Fruit fly (Drosophila melanogaster) whole organism, embryonic: ENCODE data around the gene CG5021.

Experiments used
- CG10147 ChIP-seq: fragments of 200-800 bp; sonication (Bioruptor generic); optimal IDR thresholded peaks from 2 replicates; lab custom pipeline; 2019; ENCODE audit warnings: missing biosample characterization, mild to moderate bottlenecking, missing genetic modification characterization, moderate library complexity
- CG12104 ChIP-seq: fragments of 200-800 bp; sonication (Bioruptor generic); optimal IDR thresholded peaks from 3 replicates; lab custom pipeline; 2016; ENCODE audit warnings: missing biosample characterization, missing genetic modification characterization
- CG13287 ChIP-seq: fragments of 200-800 bp; sonication (Bioruptor generic); IDR thresholded peaks from 2 replicates; pipeline ENCODE4 v1.3.6; 2022; ENCODE audit warnings: missing biosample characterization, missing genetic modification characterization; ENCODE audit not compliant: partially characterized antibody
- CG13624 ChIP-seq: fragments of 200-800 bp; sonication (Bioruptor generic); optimal IDR thresholded peaks from 2 replicates; lab custom pipeline; 2016; ENCODE audit warnings: missing biosample characterization, missing genetic modification characterization
- CG15601 ChIP-seq: fragments of 200-800 bp; sonication (Bioruptor generic); optimal IDR thresholded peaks from 3 replicates; lab custom pipeline; 2019; ENCODE audit warnings: missing biosample characterization, mild to moderate bottlenecking, missing genetic modification characterization, moderate library complexity
- CG1602 ChIP-seq: fragments of 200-800 bp; sonication (Bioruptor generic); optimal IDR thresholded peaks from 3 replicates; lab custom pipeline; 2016; ENCODE audit warnings: missing biosample characterization, missing genetic modification characterization
- CG16813 ChIP-seq: fragments of 200-800 bp; sonication (Bioruptor generic); IDR thresholded peaks from 3 replicates; pipeline ENCODE4 v1.3.6; 2022; ENCODE audit warnings: missing biosample characterization, missing genetic modification characterization; ENCODE audit not compliant: partially characterized antibody
- CG17359 ChIP-seq: fragments of 200-800 bp; sonication (Bioruptor generic); optimal IDR thresholded peaks from 3 replicates; lab custom pipeline; 2018; ENCODE audit warnings: missing biosample characterization, mild to moderate bottlenecking, missing genetic modification characterization, moderate library complexity
- CG17385 ChIP-seq: fragments of 200-800 bp; sonication (Bioruptor generic); optimal IDR thresholded peaks from 3 replicates; lab custom pipeline; 2018; ENCODE audit warnings: missing biosample characterization, mild to moderate bottlenecking, missing genetic modification characterization
- CG17568 ChIP-seq: fragments of 200-800 bp; sonication (Bioruptor generic); optimal IDR thresholded peaks from 2 replicates; lab custom pipeline; 2018; ENCODE audit warnings: missing biosample characterization, mild to moderate bottlenecking, missing genetic modification characterization, moderate library complexity
- CG17912 ChIP-seq: fragments of 200-800 bp; sonication (Bioruptor generic); optimal IDR thresholded peaks from 2 replicates; lab custom pipeline; 2018; ENCODE audit warnings: missing biosample characterization, mild to moderate bottlenecking, missing genetic modification characterization
- CG2889 ChIP-seq: fragments of 200-800 bp; sonication (Bioruptor generic); IDR thresholded peaks from 3 replicates; pipeline ENCODE4 v1.3.6; 2022; ENCODE audit warnings: missing biosample characterization, missing genetic modification characterization
- CG30403 ChIP-seq: fragments of 200-800 bp; sonication (Bioruptor generic); optimal IDR thresholded peaks from 3 replicates; lab custom pipeline; 2016; ENCODE audit warnings: missing biosample characterization, missing genetic modification characterization
- CG31441 ChIP-seq: fragments of 200-800 bp; sonication (Bioruptor generic); IDR thresholded peaks from 2 replicates; pipeline ENCODE4 v1.3.6; 2022; ENCODE audit warnings: missing biosample characterization, missing genetic modification characterization
- CG33213 ChIP-seq: fragments of 200-800 bp; sonication (Bioruptor generic); optimal IDR thresholded peaks from 3 replicates; lab custom pipeline; 2016; ENCODE audit warnings: missing biosample characterization, missing genetic modification characterization
- CG33557 ChIP-seq: fragments of 200-800 bp; sonication (Bioruptor generic); optimal IDR thresholded peaks from 2 replicates; lab custom pipeline; 2019; ENCODE audit warnings: missing biosample characterization, mild to moderate bottlenecking, missing genetic modification characterization, moderate library complexity
- CG7987 ChIP-seq: fragments of 200-800 bp; sonication (Bioruptor generic); optimal IDR thresholded peaks from 2 replicates; lab custom pipeline; 2018; ENCODE audit warnings: missing biosample characterization, mild to moderate bottlenecking, missing genetic modification characterization, moderate library complexity
- CG8281 ChIP-seq: fragments of 200-800 bp; sonication (Bioruptor generic); optimal IDR thresholded peaks from 2 replicates; lab custom pipeline; 2018; ENCODE audit warnings: missing biosample characterization, mild to moderate bottlenecking, missing genetic modification characterization, moderate library complexity
- D ChIP-seq, 2 experiments: fragments of 200-800 bp in 1 of 2; fragments of >200 bp in 1 of 2; sonication (Bioruptor generic) in 1 of 2; optimal IDR thresholded peaks; 2 replicates in 1 of 2; 3 replicates in 1 of 2; lab custom pipeline; 2017; ENCODE audit warnings: mild to moderate bottlenecking in 1 of 2, missing biosample characterization in 1 of 2, missing genetic modification characterization in 1 of 2, missing genetic modification reagents in 1 of 2
- D19B ChIP-seq: fragments of 200-800 bp; sonication (Bioruptor generic); optimal IDR thresholded peaks from 2 replicates; lab custom pipeline; 2017; ENCODE audit warnings: missing biosample characterization, mild to moderate bottlenecking, missing genetic modification characterization
- Dip2 ChIP-seq: fragments of 200-800 bp; sonication (Bioruptor generic); IDR thresholded peaks from 2 replicates; pipeline ENCODE4 v1.3.6; 2022; ENCODE audit warnings: missing biosample characterization, missing genetic modification characterization
- HLHmδ ChIP-seq: fragments of 200-800 bp; sonication (Bioruptor generic); optimal IDR thresholded peaks from 2 replicates; lab custom pipeline; 2018; ENCODE audit warnings: missing biosample characterization, mild to moderate bottlenecking, missing genetic modification characterization, moderate library complexity
- Lhr ChIP-seq: fragments of 200-800 bp; sonication (Bioruptor generic); optimal IDR thresholded peaks from 3 replicates; lab custom pipeline; 2017; ENCODE audit warnings: mild to moderate bottlenecking, missing biosample characterization, missing genetic modification reagents, missing genetic modification characterization
- Lpt ChIP-seq: fragments of >200 bp; optimal IDR thresholded peaks from 2 replicates; lab custom pipeline; 2018; ENCODE audit warnings: missing biosample characterization, missing genetic modification characterization
- Oli ChIP-seq: fragments of 200-800 bp; sonication (Bioruptor generic); optimal IDR thresholded peaks from 2 replicates; lab custom pipeline; 2018; ENCODE audit warnings: missing biosample characterization, mild to moderate bottlenecking, missing genetic modification characterization, moderate library complexity
- Ravus ChIP-seq: fragments of 200-800 bp; sonication (Bioruptor generic); IDR thresholded peaks from 2 replicates; pipeline ENCODE4 v1.3.6; 2022; ENCODE audit warnings: missing biosample characterization, missing genetic modification characterization
- Side ChIP-seq: fragments of 200-800 bp; sonication (Bioruptor generic); optimal IDR thresholded peaks from 2 replicates; lab custom pipeline; 2016; ENCODE audit warnings: missing biosample characterization, missing genetic modification characterization
- Stat92E ChIP-seq, 3 experiments: fragments of >200 bp in 2 of 3; fragments of 200-800 bp in 1 of 3; sonication (Bioruptor generic) in 1 of 3; optimal IDR thresholded peaks; 2 replicates each; lab custom pipeline; 2017 to 2019; ENCODE audit warnings: missing biosample characterization in 3 of 3, missing genetic modification characterization in 3 of 3, mild to moderate bottlenecking in 1 of 3, moderate library complexity in 1 of 3
- ac ChIP-seq: fragments of 200-800 bp; sonication (Bioruptor generic); optimal IDR thresholded peaks from 3 replicates; lab custom pipeline; 2017; ENCODE audit warnings: missing biosample characterization, mild to moderate bottlenecking, missing genetic modification characterization
- az2 ChIP-seq: fragments of 200-800 bp; sonication (Bioruptor generic); optimal IDR thresholded peaks from 3 replicates; lab custom pipeline; 2016; ENCODE audit warnings: missing biosample characterization, missing genetic modification characterization
- dimm ChIP-seq: fragments of 200-800 bp; sonication (Bioruptor generic); IDR thresholded peaks from 2 replicates; pipeline ENCODE4 v1.3.6; 2022; ENCODE audit warnings: missing biosample characterization, missing genetic modification characterization
- en ChIP-seq: fragments of 200-800 bp; sonication (Bioruptor generic); optimal IDR thresholded peaks from 2 replicates; lab custom pipeline; 2016; ENCODE audit warnings: missing biosample characterization, missing genetic modification characterization
- eve ChIP-seq, 2 experiments: fragments of >200 bp; optimal IDR thresholded peaks; 2 replicates each; lab custom pipeline; 2017; ENCODE audit warnings: missing biosample characterization in 2 of 2, missing genetic modification characterization in 2 of 2
- ewg ChIP-seq: fragments of 200-800 bp; sonication (Bioruptor generic); optimal IDR thresholded peaks from 3 replicates; lab custom pipeline; 2017; ENCODE audit warnings: mild to moderate bottlenecking, missing biosample characterization, missing genetic modification reagents, missing genetic modification characterization
- fd64A ChIP-seq: fragments of 200-800 bp; sonication (Bioruptor generic); optimal IDR thresholded peaks from 3 replicates; lab custom pipeline; 2018; ENCODE audit warnings: missing biosample characterization, mild to moderate bottlenecking, missing genetic modification characterization
- gro ChIP-seq: fragments of 200-800 bp; sonication (Bioruptor generic); optimal IDR thresholded peaks from 2 replicates; lab custom pipeline; 2016; ENCODE audit warnings: missing biosample characterization, missing genetic modification characterization
- ham ChIP-seq: fragments of 200-800 bp; sonication (Bioruptor generic); IDR thresholded peaks from 2 replicates; pipeline ENCODE4 v1.3.6; 2022; ENCODE audit warnings: missing biosample characterization, missing genetic modification characterization
- lov ChIP-seq, 2 experiments: fragments of 200-800 bp in 1 of 2; fragments of >200 bp in 1 of 2; sonication (Bioruptor generic) in 1 of 2; IDR thresholded peaks in 1 of 2; optimal IDR thresholded peaks in 1 of 2; 2 replicates in 1 of 2; 3 replicates in 1 of 2; pipeline versions ENCODE4 v1.3.6 to Lab custom; 2017 to 2022; ENCODE audit warnings: missing biosample characterization in 1 of 2, missing genetic modification characterization in 1 of 2
- luna ChIP-seq: fragments of 200-800 bp; sonication (Bioruptor generic); optimal IDR thresholded peaks from 2 replicates; lab custom pipeline; 2016; ENCODE audit warnings: missing biosample characterization, missing genetic modification characterization
- odd ChIP-seq: fragments of 200-800 bp; sonication (Bioruptor generic); optimal IDR thresholded peaks from 2 replicates; lab custom pipeline; 2017; ENCODE audit warnings: missing biosample characterization, mild to moderate bottlenecking, missing genetic modification characterization
- onecut ChIP-seq: fragments of 200-800 bp; sonication (Bioruptor generic); IDR thresholded peaks from 2 replicates; pipeline ENCODE4 v1.3.6; 2022; ENCODE audit warnings: missing biosample characterization, missing genetic modification characterization
- pb ChIP-seq: fragments of 200-800 bp; sonication (Bioruptor generic); optimal IDR thresholded peaks from 3 replicates; lab custom pipeline; 2016; ENCODE audit warnings: missing biosample characterization, missing genetic modification characterization
- phol ChIP-seq: fragments of 200-800 bp; sonication (Bioruptor generic); optimal IDR thresholded peaks from 3 replicates; lab custom pipeline; 2018; ENCODE audit warnings: missing biosample characterization, mild to moderate bottlenecking, missing genetic modification characterization, moderate library complexity
- pros ChIP-seq: fragments of 200-800 bp; sonication (Bioruptor generic); optimal IDR thresholded peaks from 3 replicates; lab custom pipeline; 2019; ENCODE audit warnings: missing biosample characterization, mild to moderate bottlenecking, missing genetic modification characterization, moderate library complexity
- ro ChIP-seq: fragments of 200-800 bp; sonication (Bioruptor generic); IDR thresholded peaks from 2 replicates; pipeline ENCODE4 v1.3.6; 2022; ENCODE audit warnings: missing biosample characterization, missing genetic modification characterization
- run ChIP-seq: fragments of 200-800 bp; sonication (Bioruptor generic); optimal IDR thresholded peaks from 3 replicates; lab custom pipeline; 2018; ENCODE audit warnings: missing biosample characterization, mild to moderate bottlenecking, missing genetic modification characterization
- tna ChIP-seq: fragments of 200-800 bp; sonication (Bioruptor generic); IDR thresholded peaks from 2 replicates; pipeline ENCODE4 v1.3.6; 2022; ENCODE audit warnings: missing biosample characterization, missing genetic modification characterization; ENCODE audit not compliant: partially characterized antibody
- vnd ChIP-seq: fragments of 200-800 bp; sonication (Bioruptor generic); IDR thresholded peaks from 3 replicates; pipeline ENCODE4 v1.3.6; 2022; ENCODE audit warnings: missing biosample characterization, missing genetic modification characterization; ENCODE audit not compliant: partially characterized antibody
- wek ChIP-seq: fragments of 200-800 bp; sonication (Bioruptor generic); optimal IDR thresholded peaks from 3 replicates; lab custom pipeline; 2018; ENCODE audit warnings: missing biosample characterization, mild to moderate bottlenecking, missing genetic modification characterization, moderate library complexity

CG5021 gene

DNA sequence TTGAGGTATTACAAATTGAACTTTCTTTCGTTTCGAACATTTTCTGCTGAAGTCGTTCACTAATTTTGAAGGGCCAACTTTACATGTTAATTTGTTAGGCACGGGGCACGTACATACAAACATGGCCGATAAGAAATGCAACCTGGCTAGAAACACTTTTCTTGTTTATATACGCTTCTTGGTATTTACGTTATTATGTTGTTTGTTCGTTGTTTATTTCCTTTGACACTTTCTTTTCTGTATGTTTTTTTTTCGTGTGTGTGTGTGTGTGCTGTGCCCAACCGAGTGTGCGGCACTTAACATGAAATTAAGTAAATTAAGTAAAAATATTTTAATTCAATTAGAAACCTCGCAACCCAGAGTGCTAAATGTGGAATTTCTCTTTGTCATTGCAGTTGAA is 41.0 kb upstream of the CG5021 start (continued):
- TF ChIP-seq eve (GFP tag; optimal IDR thresholded peaks at IDR 0.05; lab: Kevin White, UChicago) (peak in 1 of 2 experiments; percentile 24), CG1602 (no peak), ro (GFP tag; lab: Robert Waterston, UW) (no peak), Stat92E (GFP tag; optimal IDR thresholded peaks at IDR 0.05; lab: Kevin White, UChicago) (peak in 1 of 3 experiments; percentile 47), CG13624 (GFP tag; lab: Kevin White, UChicago) (no peak), Lhr (GFP tag; lab: Kevin White, UChicago) (peak; percentile 57), fd64A (GFP tag; lab: Kevin White, UChicago) (peak; percentile 78), CG17912 (no peak), ham (GFP tag; lab: Robert Waterston, UW) (no peak), Side (GFP tag; lab: Kevin White, UChicago) (no peak), en (GFP tag; lab: Kevin White, UChicago) (no peak), phol (tag; lab: Kevin White, UChicago) (no peak), az2 (GFP tag; lab: Kevin White, UChicago) (no peak), Ravus (no peak), odd (GFP tag; lab: Kevin White, UChicago) (peak; percentile 63), CG15601 (tag; lab: Kevin White, UChicago) (peak; percentile 88), CG8281 (tag; lab: Kevin White, UChicago) (no peak), CG33213 (GFP tag; lab: Kevin White, UChicago) (no peak), pros (GFP tag; lab: Kevin White, UChicago) (no peak), CG7987 (GFP tag; lab: Kevin White, UChicago) (no peak), Oli (tag; lab: Kevin White, UChicago) (no peak), ewg (GFP tag; lab: Kevin White, UChicago) (peak; percentile 10), run (tag; lab: Kevin White, UChicago) (no peak), CG31441 (GFP tag; lab: Robert Waterston, UW) (0 out of 2 replicates have a peak, but pooled peaks have one; percentile 35), CG17359 (peak; percentile 75), CG12104 (GFP tag; lab: Kevin White, UChicago) (peak; percentile 10), CG10147 (GFP tag; lab: Kevin White, UChicago) (no peak), CG16813 (GFP tag; lab: Robert Waterston, UW) (no peak), CG30403 (GFP tag; lab: Kevin White, UChicago) (no peak), CG13287 (GFP tag; lab: Robert Waterston, UW) (no peak), gro (no peak), lov (optimal IDR thresholded peaks at IDR 0.05; lab: Kevin White, UChicago) (no peak), lov (GFP tag; IDR thresholded peaks at IDR 0.05; lab: Robert Waterston, UW) (no peak), ac (GFP tag; lab: Kevin White, UChicago) (no peak), CG17568 (GFP tag; lab: Kevin White, UChicago) (peak; percentile 27), CG2889 (GFP tag; lab: Robert Waterston, UW) (no peak), dimm (GFP tag; lab: Robert Waterston, UW) (no peak), vnd (GFP tag; lab: Robert Waterston, UW) (no peak), CG33557 (GFP tag; lab: Kevin White, UChicago) (peak; percentile 63), pb (GFP tag; lab: Kevin White, UChicago) (no peak), luna (no peak), D (optimal IDR thresholded peaks at IDR 0.05; lab: Kevin White, UChicago) (no peak), D (GFP tag; optimal IDR thresholded peaks at IDR 0.05; lab: Kevin White, UChicago) (peak; percentile 62), HLHmδ (no peak), D19B (no peak), tna (GFP tag; lab: Robert Waterston, UW) (no peak), CG17385 (GFP tag; lab: Kevin White, UChicago) (no peak), Dip2 (no peak), onecut (no peak; the same call in 1 of the 2 replicates), Lpt (GFP tag; lab: Kevin White, UChicago) (no peak), wek (GFP tag; lab: Kevin White, UChicago) (peak; percentile 56)
